Worm (Caenorhabditis elegans): ENCODE data around the gene C23F12.4.

The C23F12.4 gene

ce11 chrX:9397401-9397800, 10.3 kb downstream of the C23F12.4 start, which contains the start of gene fln-2:
Gene fln-2, plus strand, starts transcription at chrX:9397701.
- TF ChIP-seq F16B12.6 (tag; optimal IDR thresholded peaks at IDR 0.05) (no peak), efl-3 (GFP tag; optimal IDR thresholded peaks at IDR 0.05) (no peak), lin-14 (GFP tag; optimal IDR thresholded peaks at IDR 0.05) (no peak), mep-1 (tag; optimal IDR thresholded peaks at IDR 0.05) (no peak), unc-62 (GFP tag; optimal IDR thresholded peaks at IDR 0.05) (no peak), fos-1 (tag; optimal IDR thresholded peaks at IDR 0.05) (no peak), dsc-1 (tag; optimal IDR thresholded peaks at IDR 0.05) (no peak), ceh-82 (tag; optimal IDR thresholded peaks at IDR 0.05) (no peak), nhr-76 (tag; optimal IDR thresholded peaks at IDR 0.05) (no peak), snu-23 (GFP tag; optimal IDR thresholded peaks at IDR 0.05) (no peak), lin-15B (tag; optimal IDR thresholded peaks at IDR 0.05) (no peak), nhr-85 (tag) (no peak), lsy-2 (tag; optimal IDR thresholded peaks at IDR 0.05) (no peak), fkh-8 (tag; optimal IDR thresholded peaks at IDR 0.05) (no peak), aly-2 (tag; optimal IDR thresholded peaks at IDR 0.05) (no peak)

ce11 chrX:9401963-9402362, 14.8 kb downstream of the C23F12.4 start:
- TF ChIP-seq blmp-1 (tag; optimal IDR thresholded peaks at IDR 0.05): peak; percentile 92
- no peak for TF ChIP-seq ztf-11 (tag; optimal IDR thresholded peaks at IDR 0.05)
- peak in 1 of 6 experiments; percentile 48 for TF ChIP-seq elt-3 (tag; optimal IDR thresholded peaks at IDR 0.05)

- TF ChIP-seq blmp-1 (tag; optimal IDR thresholded peaks at IDR 0.05): peak; percentile 40
- TF ChIP-seq nhr-85 (tag): peak; percentile 75
- TF ChIP-seq lin-14 (GFP tag; optimal IDR thresholded peaks at IDR 0.05): peak; percentile 59
- no peak for TF ChIP-seq mab-9 (GFP tag; IDR thresholded peaks at IDR 0.05)
- TF ChIP-seq egl-27 (tag; optimal IDR thresholded peaks at IDR 0.05): no peak
- TF ChIP-seq nhr-76 (tag; optimal IDR thresholded peaks at IDR 0.05): no peak
These were observed 15.3 kb downstream of the C23F12.4 start for ce11 chrX:9402464-9402863.

- TF ChIP-seq mef-2 (tag; optimal IDR thresholded peaks at IDR 0.05) (no peak), F16B12.6 (tag; optimal IDR thresholded peaks at IDR 0.05) (no peak), ceh-88 (GFP tag; IDR thresholded peaks at IDR 0.05) (no peak), nhr-77 (tag; optimal IDR thresholded peaks at IDR 0.05) (no peak), egl-27 (tag; optimal IDR thresholded peaks at IDR 0.05) (no peak), unc-98 (GFP tag; IDR thresholded peaks at IDR 0.05) (no peak), zag-1 (tag; optimal IDR thresholded peaks at IDR 0.05) (no peak), nhr-237 (tag; optimal IDR thresholded peaks at IDR 0.05) (no peak), ces-1 (GFP tag; optimal IDR thresholded peaks at IDR 0.05) (no peak), C04F5.9 (tag; optimal IDR thresholded peaks at IDR 0.05) (no peak), lin-13 (GFP tag; optimal IDR thresholded peaks at IDR 0.05) (no peak), tlp-1 (tag; optimal IDR thresholded peaks at IDR 0.05) (no peak), unc-30 (tag; optimal IDR thresholded peaks at IDR 0.05) (no peak), isw-1 (GFP tag; IDR thresholded peaks at IDR 0.05) (no peak), nhr-84 (tag; optimal IDR thresholded peaks at IDR 0.05) (no peak), hpl-2 (GFP tag; optimal IDR thresholded peaks at IDR 0.05) (no peak), lin-39 (tag; optimal IDR thresholded peaks at IDR 0.05) (no peak), dsc-1 (tag; optimal IDR thresholded peaks at IDR 0.05) (no peak), fos-1 (tag; optimal IDR thresholded peaks at IDR 0.05) (no peak), ztf-11 (tag; optimal IDR thresholded peaks at IDR 0.05) (no peak), nhr-12 (tag; optimal IDR thresholded peaks at IDR 0.05) (no peak), fkh-8 (tag; optimal IDR thresholded peaks at IDR 0.05) (no peak), efl-3 (GFP tag; optimal IDR thresholded peaks at IDR 0.05) (no peak), mep-1 (tag; optimal IDR thresholded peaks at IDR 0.05) (peak; percentile 37), nhr-47 (tag; optimal IDR thresholded peaks at IDR 0.05) (no peak), mab-9 (GFP tag; IDR thresholded peaks at IDR 0.05) (no peak), egl-13 (tag; optimal IDR thresholded peaks at IDR 0.05) (no peak), hlh-17 (GFP tag; optimal IDR thresholded peaks at IDR 0.05; ENCODE audit: borderline replicate concordance) (no peak), pqm-1 (tag; optimal IDR thresholded peaks at IDR 0.05) (no peak), nhr-19 (GFP tag; conservative IDR thresholded peaks at IDR 0.05) (0 out of 2 replicates have a peak, but pooled peaks have one; percentile 12), sox-4 (tag; optimal IDR thresholded peaks at IDR 0.05) (no peak), nhr-28 (tag; optimal IDR thresholded peaks at IDR 0.05) (no peak), snpc-4 (tag; optimal IDR thresholded peaks at IDR 0.05) (no peak), fkh-10 (GFP tag; optimal IDR thresholded peaks at IDR 0.05) (no peak), nhr-71 (tag; optimal IDR thresholded peaks at IDR 0.05) (peak; percentile 37)
These were observed 16.6 kb downstream of the C23F12.4 start for ce11 chrX:9403622-9404255.

Data from whole organism, L1 larva.